Fruit fly (Drosophila melanogaster): Measurements from ENCODE around the gene eIF4E4.

The eIF4E4 gene

DNA sequence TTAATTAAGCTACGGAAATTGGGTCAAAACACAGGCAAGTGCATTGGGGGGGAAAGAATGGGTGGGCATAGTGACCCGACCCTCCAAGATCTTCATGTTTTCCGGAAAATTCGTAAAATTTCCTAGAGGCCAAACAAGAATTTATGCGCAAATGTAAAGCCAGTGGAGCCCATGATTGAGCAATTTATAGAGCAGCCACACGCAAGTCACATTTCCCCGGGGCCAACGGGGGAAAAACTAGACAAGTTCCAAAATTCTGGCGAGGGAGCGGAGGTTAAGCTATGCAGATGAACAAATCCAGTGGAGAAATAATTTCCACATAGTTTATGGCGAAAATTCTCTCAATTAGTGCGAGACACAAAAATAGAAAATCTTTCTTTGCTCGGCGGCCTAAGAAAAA lies 31.9 kb upstream of the eIF4E4 start (continued):
- TF ChIP-seq CG12769 (tag; optimal IDR thresholded peaks at IDR 0.05), result peak; percentile 73

DNA sequence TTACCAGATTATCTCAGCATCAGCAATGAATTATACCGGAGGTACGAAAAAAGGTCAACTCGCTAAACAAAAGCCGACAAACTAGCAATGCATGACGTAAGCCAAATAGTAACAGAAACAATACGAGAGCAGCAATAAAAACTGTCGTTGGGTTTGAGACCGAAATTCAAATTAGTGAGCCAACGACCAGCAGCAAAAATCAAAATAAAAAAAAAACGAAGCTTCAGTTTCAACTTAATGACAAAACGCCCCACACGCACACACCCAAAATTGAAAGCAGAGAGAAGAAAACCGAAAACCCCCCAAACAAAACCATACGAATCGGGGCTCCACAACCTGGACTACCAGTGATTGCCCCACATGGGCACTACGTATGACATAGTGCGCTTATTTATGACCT lies 28.7 kb upstream of the eIF4E4 start:
- TF ChIP-seq Dbx (GFP tag; IDR thresholded peaks at IDR 0.05) (0 out of 3 replicates have a peak, but pooled peaks have one; percentile 9), row (GFP tag; IDR thresholded peaks at IDR 0.05) (no peak), CG11696 (GFP tag; IDR thresholded peaks at IDR 0.05) (no peak), CG3838 (GFP tag; optimal IDR thresholded peaks at IDR 0.05) (no peak), pb (GFP tag; optimal IDR thresholded peaks at IDR 0.05) (no peak), Gsc (GFP tag; IDR thresholded peaks at IDR 0.05) (no peak), chinmo (GFP tag; IDR thresholded peaks at IDR 0.05; ENCODE audit: partially characterized antibody) (peak; percentile 68; the same call in 1 of the 4 replicates), Abd-B (GFP tag; optimal IDR thresholded peaks at IDR 0.05) (peak; percentile 47), CG13894 (tag; optimal IDR thresholded peaks at IDR 0.05) (peak; percentile 68), CG12942 (GFP tag; optimal IDR thresholded peaks at IDR 0.05) (no peak), Hmr (GFP tag; optimal IDR thresholded peaks at IDR 0.05) (no peak), CG15601 (tag; optimal IDR thresholded peaks at IDR 0.05) (no peak), pros (GFP tag; optimal IDR thresholded peaks at IDR 0.05) (peak; percentile 13), jigr1 (GFP tag; IDR thresholded peaks at IDR 0.05) (no peak), vvl (GFP tag; IDR thresholded peaks at IDR 0.05) (peak; percentile 54; the same call in 1 of the 2 replicates), sqz (GFP tag; optimal IDR thresholded peaks at IDR 0.05) (peak; percentile 57), CG6854 (GFP tag; optimal IDR thresholded peaks at IDR 0.05) (no peak), Pdp1 (GFP tag; optimal IDR thresholded peaks at IDR 0.05) (peak in 1 of 2 experiments; percentile 76), vnd (GFP tag; IDR thresholded peaks at IDR 0.05; ENCODE audit: partially characterized antibody) (0 out of 3 replicates have a peak, but pooled peaks have one; percentile 23), abd-A (tag; optimal IDR thresholded peaks at IDR 0.05) (peak; percentile 87), Sin3A (optimal IDR thresholded peaks at IDR 0.05) (no peak), CG34376 (GFP tag; optimal IDR thresholded peaks at IDR 0.05) (peak; percentile 18), CG31224 (GFP tag; IDR thresholded peaks at IDR 0.05) (no peak), CrebB (tag; optimal IDR thresholded peaks at IDR 0.05) (no peak), Hr78 (GFP tag; optimal IDR thresholded peaks at IDR 0.05) (peak in 1 of 2 experiments; percentile 80), Awh (GFP tag; IDR thresholded peaks at IDR 0.05) (0 out of 2 replicates have a peak, but pooled peaks have one; percentile 49), Ets65A (GFP tag) (no peak), sug (tag; optimal IDR thresholded peaks at IDR 0.05) (peak; percentile 44)

DNA sequence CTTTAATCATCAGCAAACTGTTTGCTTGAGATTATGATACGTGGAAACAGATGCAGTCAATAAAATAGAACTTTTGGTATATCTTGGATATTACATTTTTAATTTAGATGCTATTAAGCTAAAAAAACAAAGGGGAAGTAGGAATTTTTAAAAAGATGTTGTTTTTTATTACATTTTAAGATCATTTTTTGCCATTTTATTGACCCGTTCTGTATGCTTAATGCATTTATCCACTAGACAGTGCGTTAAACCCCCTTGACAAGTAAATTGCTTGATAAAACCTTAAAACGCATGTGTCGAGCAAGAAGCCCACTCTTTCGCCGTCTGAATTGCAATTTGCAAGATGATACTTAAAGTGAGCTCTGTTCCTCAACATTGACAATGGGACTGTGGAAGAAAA lies 27.8 kb upstream of the eIF4E4 start:
- TF ChIP-seq CG11696 (GFP tag; IDR thresholded peaks at IDR 0.05) (peak; percentile 59; the same call in 1 of the 2 replicates), CG11093 (GFP tag; IDR thresholded peaks at IDR 0.05) (0 out of 3 replicates have a peak, but pooled peaks have one; percentile 27), gem (tag; optimal IDR thresholded peaks at IDR 0.05) (peak; percentile 13), tup (GFP tag; optimal IDR thresholded peaks at IDR 0.05) (no peak), ems (GFP tag; optimal IDR thresholded peaks at IDR 0.05) (no peak), toy (GFP tag; IDR thresholded peaks at IDR 0.05) (no peak), row (GFP tag; IDR thresholded peaks at IDR 0.05) (peak; percentile 38; the same call in 1 of the 3 replicates), pan (optimal IDR thresholded peaks at IDR 0.05) (no peak), pan (GFP tag; optimal IDR thresholded peaks at IDR 0.05 in 1 of 2, IDR thresholded peaks at IDR 0.05 in 1 of 2) (peak in 1 of 2 experiments; percentile 37), Drgx (GFP tag; IDR thresholded peaks at IDR 0.05) (peak; percentile 42), sens (GFP tag) (peak; percentile 66), prd (optimal IDR thresholded peaks at IDR 0.05) (no peak), prd (GFP tag; IDR thresholded peaks at IDR 0.05) (0 out of 3 replicates have a peak, but pooled peaks have one; percentile 10), dysf (GFP tag; IDR thresholded peaks at IDR 0.05) (0 out of 3 replicates have a peak, but pooled peaks have one; percentile 31), pho (GFP tag; optimal IDR thresholded peaks at IDR 0.05) (no peak), Blimp-1 (GFP tag; optimal IDR thresholded peaks at IDR 0.05) (peak; percentile 21), Hr51 (GFP tag; optimal IDR thresholded peaks at IDR 0.05) (peak in 1 of 2 experiments; percentile 29), CoRest (tag; optimal IDR thresholded peaks at IDR 0.05) (no peak)

Data from whole organism, embryonic.